Fruit fly (Drosophila melanogaster): ENCODE measurements around the gene Cox10.

dm6 chr2L:10378631-10379030 is 47.4 kb downstream of the Cox10 start:
- TF ChIP-seq CG34406 (GFP tag; optimal IDR thresholded peaks at IDR 0.05) (no peak), CG11294 (GFP tag; IDR thresholded peaks at IDR 0.05) (no peak), Met (GFP tag; optimal IDR thresholded peaks at IDR 0.05) (no peak), Sox102F (GFP tag; optimal IDR thresholded peaks at IDR 0.05) (no peak), CG6854 (GFP tag; optimal IDR thresholded peaks at IDR 0.05) (no peak), svp (GFP tag) (no peak)

Data from whole organism, prepupa.